Worm (Caenorhabditis elegans) whole organism, L1 larva: ENCODE results near the gene C08D8.1.

Experiments used
- C04F5.9 ChIP-seq: sonication (generic microtip); optimal IDR thresholded peaks from 2 replicates; lab custom pipeline; 2016; ENCODE audit warnings: missing genetic modification characterization, missing compliant biosample characterization
- C16A3.4 ChIP-seq: fragments of 150-350 bp; optimal IDR thresholded peaks from 2 replicates; lab custom pipeline; 2014; ENCODE audit warnings: missing biosample characterization, missing genetic modification characterization
- aha-1 ChIP-seq: fragments of 150-350 bp; optimal IDR thresholded peaks from 2 replicates; lab custom pipeline; 2014; ENCODE audit warnings: missing biosample characterization, missing genetic modification characterization
- ama-1 ChIP-seq: fragments of 150-350 bp; optimal IDR thresholded peaks from 2 replicates; lab custom pipeline; 2014
- blmp-1 ChIP-seq: fragments of 150-350 bp; optimal IDR thresholded peaks from 2 replicates; lab custom pipeline; 2014; ENCODE audit warnings: missing biosample characterization, missing genetic modification characterization
- ceh-8 ChIP-seq: fragments of 200-800 bp; sonication (Bioruptor generic); optimal IDR thresholded peaks from 2 replicates; lab custom pipeline; 2018; ENCODE audit warnings: mild to moderate bottlenecking, missing genetic modification characterization, moderate library complexity, missing compliant biosample characterization
- ceh-82 ChIP-seq, 3 experiments: fragments of 150-350 bp in 1 of 3; sonication (generic microtip) in 2 of 3; optimal IDR thresholded peaks; 2 replicates each; lab custom pipeline; 2014 to 2017; ENCODE audit warnings: missing biosample characterization in 3 of 3, missing genetic modification characterization in 3 of 3
- ceh-88 ChIP-seq: fragments of 200-800 bp; sonication (Bioruptor generic); IDR thresholded peaks from 2 replicates; pipeline ENCODE4 v1.3.6; 2022; ENCODE audit warnings: missing genetic modification characterization, missing compliant biosample characterization
- dsc-1 ChIP-seq: sonication (generic microtip); optimal IDR thresholded peaks from 2 replicates; lab custom pipeline; 2016; ENCODE audit warnings: mild to moderate bottlenecking, missing genetic modification characterization, missing compliant biosample characterization
- efl-1 ChIP-seq, 4 experiments: fragments of 150-350 bp; optimal IDR thresholded peaks in 3 of 4; peaks in 1 of 4; 1 replicate in 1 of 4; 2 replicates in 3 of 4; lab custom pipeline; 2014; ENCODE audit warnings: missing biosample characterization in 2 of 4, missing genetic modification characterization in 2 of 4, missing genetic modification reagents in 2 of 4
- efl-3 ChIP-seq: fragments of 200-800 bp; sonication (Bioruptor generic); optimal IDR thresholded peaks from 2 replicates; lab custom pipeline; 2018; ENCODE audit warnings: mild to moderate bottlenecking, missing genetic modification characterization, missing compliant biosample characterization
- elt-2 ChIP-seq: sonication (generic microtip); optimal IDR thresholded peaks from 2 replicates; lab custom pipeline; 2016; ENCODE audit warnings: missing genetic modification characterization, mild to moderate bottlenecking, inconsistent platforms, missing compliant biosample characterization, missing genetic modification reagents
- elt-3 ChIP-seq, 6 experiments: fragments of 150-350 bp in 1 of 6; sonication (generic microtip); optimal IDR thresholded peaks; 2 replicates each; lab custom pipeline; 2017 to 2018; ENCODE audit warnings: missing biosample characterization in 6 of 6, missing genetic modification characterization in 6 of 6, inconsistent platforms in 1 of 6
- fkh-10 ChIP-seq: sonication (generic microtip); optimal IDR thresholded peaks from 2 replicates; lab custom pipeline; 2017; ENCODE audit warnings: missing biosample characterization, missing genetic modification reagents, missing genetic modification characterization
- fkh-4 ChIP-seq: sonication (generic microtip); optimal IDR thresholded peaks from 2 replicates; lab custom pipeline; 2016; ENCODE audit warnings: missing compliant biosample characterization, missing genetic modification characterization, borderline replicate concordance
- fkh-8 ChIP-seq: sonication (generic microtip); optimal IDR thresholded peaks from 2 replicates; lab custom pipeline; 2016; ENCODE audit warnings: mild to moderate bottlenecking, missing genetic modification characterization, missing compliant biosample characterization
- grh-1 ChIP-seq: fragments of 200-800 bp; sonication (Bioruptor generic); IDR thresholded peaks from 2 replicates; pipeline ENCODE4 v1.3.6; 2022; ENCODE audit warnings: missing genetic modification reagents, missing genetic modification characterization, missing compliant biosample characterization
- hlh-4 ChIP-seq: sonication (generic microtip); optimal IDR thresholded peaks from 2 replicates; lab custom pipeline; 2016; ENCODE audit warnings: mild to moderate bottlenecking, missing genetic modification characterization, missing compliant biosample characterization
- hpl-2 ChIP-seq: fragments of 150-350 bp; optimal IDR thresholded peaks from 2 replicates; lab custom pipeline; 2014; ENCODE audit warnings: missing biosample characterization, missing genetic modification reagents, missing genetic modification characterization
- irx-1 ChIP-seq: sonication (generic microtip); optimal IDR thresholded peaks from 2 replicates; lab custom pipeline; 2016; ENCODE audit warnings: missing genetic modification characterization, missing compliant biosample characterization
- jun-1 ChIP-seq: fragments of 150-350 bp; optimal IDR thresholded peaks from 2 replicates; lab custom pipeline; 2014; ENCODE audit warnings: missing biosample characterization, missing genetic modification reagents, missing genetic modification characterization
- lin-14 ChIP-seq: fragments of 200-800 bp; sonication (Bioruptor generic); optimal IDR thresholded peaks from 2 replicates; lab custom pipeline; 2018; ENCODE audit warnings: mild to moderate bottlenecking, missing genetic modification characterization, moderate library complexity, missing compliant biosample characterization
- lin-35 ChIP-seq, 2 experiments: fragments of 150-350 bp; optimal IDR thresholded peaks; 2 replicates each; lab custom pipeline; 2014; ENCODE audit warnings: missing biosample characterization in 2 of 2, missing genetic modification characterization in 2 of 2, missing genetic modification reagents in 2 of 2
- lin-39 ChIP-seq: fragments of 150-350 bp; optimal IDR thresholded peaks from 2 replicates; lab custom pipeline; 2014; ENCODE audit warnings: missing biosample characterization, missing genetic modification reagents, missing genetic modification characterization
- mab-9 ChIP-seq: fragments of 200-800 bp; sonication (Bioruptor generic); IDR thresholded peaks from 2 replicates; pipeline ENCODE4 v1.3.6; 2022; ENCODE audit warnings: missing genetic modification reagents, missing genetic modification characterization, missing compliant biosample characterization
- mep-1 ChIP-seq: fragments of 150-350 bp; optimal IDR thresholded peaks from 2 replicates; lab custom pipeline; 2014; ENCODE audit warnings: missing biosample characterization, missing genetic modification characterization
- nhr-12 ChIP-seq: sonication (generic microtip); optimal IDR thresholded peaks from 2 replicates; lab custom pipeline; 2017; ENCODE audit warnings: missing biosample characterization, missing genetic modification characterization
- nhr-20 ChIP-seq: sonication (generic microtip); optimal IDR thresholded peaks from 2 replicates; lab custom pipeline; 2016; ENCODE audit warnings: mild to moderate bottlenecking, missing genetic modification characterization, missing compliant biosample characterization
- nhr-237 ChIP-seq: fragments of 150-350 bp; optimal IDR thresholded peaks from 2 replicates; lab custom pipeline; 2014; ENCODE audit warnings: missing biosample characterization, missing genetic modification characterization
- nhr-76 ChIP-seq: sonication (generic microtip); optimal IDR thresholded peaks from 2 replicates; lab custom pipeline; 2017; ENCODE audit warnings: missing biosample characterization, missing genetic modification characterization
- nhr-77 ChIP-seq: fragments of 150-350 bp; optimal IDR thresholded peaks from 2 replicates; lab custom pipeline; 2014; ENCODE audit warnings: missing biosample characterization, missing genetic modification characterization
- pqm-1 ChIP-seq: sonication (generic microtip); optimal IDR thresholded peaks from 3 replicates; lab custom pipeline; 2017; ENCODE audit warnings: missing biosample characterization, missing genetic modification characterization
- sox-4 ChIP-seq: sonication (generic microtip); optimal IDR thresholded peaks from 2 replicates; lab custom pipeline; 2016; ENCODE audit warnings: missing genetic modification characterization, missing compliant biosample characterization
- sptf-1 ChIP-seq: fragments of 150-350 bp; optimal IDR thresholded peaks from 2 replicates; lab custom pipeline; 2014; ENCODE audit warnings: missing biosample characterization, missing genetic modification characterization
- unc-86 ChIP-seq: sonication (generic microtip); optimal IDR thresholded peaks from 2 replicates; lab custom pipeline; 2016; ENCODE audit warnings: missing genetic modification characterization, missing compliant biosample characterization
- unc-98 ChIP-seq: fragments of 200-800 bp; sonication (Bioruptor generic); IDR thresholded peaks from 2 replicates; pipeline ENCODE4 v1.3.6; 2022; ENCODE audit warnings: missing genetic modification characterization, missing compliant biosample characterization
- zag-1 ChIP-seq: fragments of 150-350 bp; optimal IDR thresholded peaks from 2 replicates; lab custom pipeline; 2014; ENCODE audit warnings: missing biosample characterization, missing genetic modification characterization
- ztf-11 ChIP-seq, 2 experiments: sonication (generic microtip); optimal IDR thresholded peaks; 2 replicates each; lab custom pipeline; 2016 to 2017; ENCODE audit warnings: missing genetic modification characterization in 2 of 2, missing biosample characterization in 1 of 2, missing compliant biosample characterization in 1 of 2
- ztf-4 ChIP-seq: fragments of 150-350 bp; optimal IDR thresholded peaks from 2 replicates; lab custom pipeline; 2014; ENCODE audit warnings: missing biosample characterization, missing genetic modification characterization

Gene C08D8.1

ce11 chrV:8384809-8385208 is 39.2 kb downstream of the C08D8.1 start:
- TF ChIP-seq sox-4 (tag; lab: Kevin White, UChicago) (no peak), efl-3 (GFP tag; lab: Kevin White, UChicago) (no peak), nhr-20 (no peak), nhr-237 (tag; lab: Kevin White, UChicago) (no peak), lin-39 (no peak), nhr-12 (tag; lab: Kevin White, UChicago) (no peak), ztf-11 (tag; optimal IDR thresholded peaks at IDR 0.05; lab: Kevin White, UChicago) (no peak), hpl-2 (no peak), fkh-4 (no peak), lin-35 (GFP tag; optimal IDR thresholded peaks at IDR 0.05; lab: Kevin White, UChicago) (no peak), mep-1 (no peak), hlh-4 (tag; lab: Kevin White, UChicago) (no peak), dsc-1 (no peak), ztf-4 (no peak), lin-14 (GFP tag; lab: Kevin White, UChicago) (no peak), mab-9 (GFP tag; lab: Robert Waterston, UW) (no peak), C04F5.9 (no peak), ceh-8 (GFP tag; lab: Kevin White, UChicago) (no peak)

- TF ChIP-seq elt-2 (tag; lab: Kevin White, UChicago) (peak; percentile 66), elt-3 (tag; optimal IDR thresholded peaks at IDR 0.05; lab: Kevin White, UChicago) (no peak), efl-1 (optimal IDR thresholded peaks at IDR 0.05; lab: Kevin White, UChicago) (no peak), efl-1 (GFP tag; optimal IDR thresholded peaks at IDR 0.05 in 1 of 2; lab: Kevin White, UChicago) (peak in 1 of 2 experiments; percentile 45), pqm-1 (peak; percentile 24), nhr-76 (tag; lab: Kevin White, UChicago) (no peak), ama-1 (lab: Kevin White, UChicago) (no peak), grh-1 (GFP tag; lab: Robert Waterston, UW) (no peak), C16A3.4 (no peak), unc-98 (GFP tag; lab: Robert Waterston, UW) (no peak)
Measured at ce11 chrV:8385879-8386530, 40.4 kb downstream of the C08D8.1 start, which contains the start of gene hsp-17. Gene hsp-17 (minus strand): TSS chrV:8385929.

- TF ChIP-seq fkh-10 = no peak
- no peak for TF ChIP-seq zag-1 (tag; lab: Kevin White, UChicago)
- TF ChIP-seq nhr-77 (tag; lab: Kevin White, UChicago) = no peak
Measured at ce11 chrV:8387056-8387455, 41.5 kb downstream of the C08D8.1 start, which contains the start of gene gcy-7. Gene gcy-7 (plus strand): TSS chrV:8387356.

ce11 chrV:8389307-8389706 is 43.7 kb downstream of the C08D8.1 start:
- TF ChIP-seq ceh-82 (tag; optimal IDR thresholded peaks at IDR 0.05; lab: Kevin White, UChicago) (no peak), jun-1 (tag; lab: Kevin White, UChicago) (no peak), fkh-8 (tag; lab: Kevin White, UChicago) (no peak), blmp-1 (no peak), irx-1 (tag; lab: Kevin White, UChicago) (no peak), ceh-88 (no peak), sptf-1 (tag; lab: Kevin White, UChicago) (no peak), nhr-76 (tag; lab: Kevin White, UChicago) (no peak), elt-3 (tag; optimal IDR thresholded peaks at IDR 0.05; lab: Kevin White, UChicago) (no peak), unc-86 (no peak), aha-1 (tag; lab: Kevin White, UChicago) (no peak)
